Fruit fly (Drosophila melanogaster): ENCODE data around the gene CG15202.

- TF ChIP-seq pita (GFP tag; optimal IDR thresholded peaks at IDR 0.05), result no peak
- peak; percentile 25 for TF ChIP-seq cg (GFP tag; optimal IDR thresholded peaks at IDR 0.05)
Observed at dm6 chrX:11154511-11155197, 12.3 kb downstream of the CG15202 start.

Measured in whole organism, embryonic.